Fruit fly (Drosophila melanogaster): Measurements from ENCODE around the gene Polr1C.

- TF ChIP-seq CG12605 (GFP tag; IDR thresholded peaks at IDR 0.05) (no peak), CG32121 (GFP tag; IDR thresholded peaks at IDR 0.05) (no peak), CG14655 (GFP tag; optimal IDR thresholded peaks at IDR 0.05) (no peak)
These were observed 32.8 kb downstream of the Polr1C start for dm6 chr2L:5001582-5001929.
